Fruit fly (Drosophila melanogaster) whole organism, embryonic: ENCODE results near the gene Pgcl.

Experiments
- B-H1 ChIP-seq: fragments of 200-800 bp; sonication (Bioruptor generic); IDR thresholded peaks from 3 replicates; pipeline ENCODE4 v1.3.6; 2022; ENCODE audit warnings: missing biosample characterization, missing genetic modification characterization
- CG10267 ChIP-seq: fragments of 200-800 bp; sonication (Bioruptor generic); optimal IDR thresholded peaks from 2 replicates; lab custom pipeline; 2018; ENCODE audit warnings: missing biosample characterization, mild to moderate bottlenecking, missing genetic modification characterization, moderate library complexity
- CG14050 ChIP-seq: fragments of 200-800 bp; sonication (Bioruptor generic); IDR thresholded peaks from 3 replicates; pipeline ENCODE4 v1.3.6; 2022; ENCODE audit warnings: missing biosample characterization, missing genetic modification characterization
- CG18011 ChIP-seq: fragments of 200-800 bp; sonication (Bioruptor generic); optimal IDR thresholded peaks from 2 replicates; lab custom pipeline; 2017; ENCODE audit warnings: missing biosample characterization, missing genetic modification characterization, mild to moderate bottlenecking, moderate library complexity, missing genotype
- CG2199 ChIP-seq: fragments of 200-800 bp; sonication (Bioruptor generic); IDR thresholded peaks from 3 replicates; pipeline ENCODE4 v1.3.6; 2022; ENCODE audit warnings: missing biosample characterization, missing genetic modification characterization
- CG2202 ChIP-seq: fragments of 200-800 bp; sonication (Bioruptor generic); optimal IDR thresholded peaks from 2 replicates; lab custom pipeline; 2018; ENCODE audit warnings: missing biosample characterization, mild to moderate bottlenecking, missing genetic modification characterization
- CG4328 ChIP-seq: fragments of 200-800 bp; sonication (Bioruptor generic); optimal IDR thresholded peaks from 3 replicates; lab custom pipeline; 2017; ENCODE audit warnings: missing biosample characterization, missing genetic modification reagents, missing genetic modification characterization
- CG9437 ChIP-seq: fragments of 200-800 bp; sonication (Bioruptor generic); optimal IDR thresholded peaks from 2 replicates; lab custom pipeline; 2018; ENCODE audit warnings: missing biosample characterization, mild to moderate bottlenecking, missing genetic modification characterization
- CkIIα-i1 ChIP-seq: fragments of 200-800 bp; sonication (Bioruptor generic); IDR thresholded peaks from 2 replicates; pipeline ENCODE4 v1.3.6; 2022; ENCODE audit warnings: missing biosample characterization, missing genetic modification characterization
- Dfd ChIP-seq, 2 experiments: fragments of >200 bp; optimal IDR thresholded peaks; 2 replicates each; lab custom pipeline; 2017; ENCODE audit warnings: missing biosample characterization in 2 of 2, missing genetic modification characterization in 2 of 2
- Dp ChIP-seq: fragments of 200-800 bp; sonication (Bioruptor generic); optimal IDR thresholded peaks from 2 replicates; lab custom pipeline; 2018; ENCODE audit warnings: missing biosample characterization, mild to moderate bottlenecking, missing genetic modification characterization, moderate library complexity
- Ets65A ChIP-seq: fragments of 200-800 bp; sonication (Bioruptor generic); peaks from one replicate; lab custom pipeline; 2016; ENCODE audit warnings: missing biosample characterization, missing genetic modification characterization
- GATAe ChIP-seq: fragments of 200-800 bp; sonication (Bioruptor generic); conservative IDR thresholded peaks from 2 replicates; pipeline ENCODE4 v1.3.6; 2022; ENCODE audit warnings: missing biosample characterization, missing genetic modification characterization
- HmgZ ChIP-seq: fragments of 200-800 bp; sonication (Bioruptor generic); optimal IDR thresholded peaks from 2 replicates; lab custom pipeline; 2018; ENCODE audit warnings: missing biosample characterization, mild to moderate bottlenecking, missing genetic modification characterization
- Pdp1 ChIP-seq, 2 experiments: fragments of 200-800 bp; sonication (Bioruptor generic); optimal IDR thresholded peaks; 3 replicates each; lab custom pipeline; 2016; ENCODE audit warnings: missing biosample characterization in 2 of 2, missing genetic modification characterization in 2 of 2, mild to moderate bottlenecking in 1 of 2, moderate library complexity in 1 of 2
- Trl ChIP-seq, 3 experiments: fragments of >200 bp in 2 of 3; fragments of 200-800 bp in 1 of 3; sonication (Bioruptor generic) in 1 of 3; optimal IDR thresholded peaks; 2 replicates in 1 of 3; 3 replicates in 2 of 3; lab custom pipeline; 2016 to 2017; ENCODE audit warnings: missing biosample characterization in 1 of 3, missing genetic modification characterization in 1 of 3
- Xrp1 ChIP-seq: fragments of 200-800 bp; sonication (Bioruptor generic); IDR thresholded peaks from 2 replicates; pipeline ENCODE4 v1.3.6; 2022; ENCODE audit warnings: missing biosample characterization, missing genetic modification characterization
- abd-A ChIP-seq: fragments of 200-800 bp; sonication (Bioruptor generic); optimal IDR thresholded peaks from 3 replicates; lab custom pipeline; 2019; ENCODE audit warnings: missing biosample characterization, mild to moderate bottlenecking, missing genetic modification characterization, moderate library complexity
- cato ChIP-seq: fragments of 200-800 bp; sonication (Bioruptor generic); optimal IDR thresholded peaks from 2 replicates; lab custom pipeline; 2016; ENCODE audit warnings: missing biosample characterization, missing genetic modification characterization, borderline replicate concordance
- corto ChIP-seq: fragments of 200-800 bp; sonication (Bioruptor generic); optimal IDR thresholded peaks from 2 replicates; lab custom pipeline; 2016; ENCODE audit warnings: missing biosample characterization, mild to moderate bottlenecking, missing genetic modification characterization, moderate library complexity
- dm ChIP-seq: fragments of 200-800 bp; sonication (Bioruptor generic); optimal IDR thresholded peaks from 3 replicates; lab custom pipeline; 2016; ENCODE audit warnings: missing biosample characterization, missing genetic modification characterization
- emc ChIP-seq: fragments of 200-800 bp; sonication (Bioruptor generic); optimal IDR thresholded peaks from 2 replicates; lab custom pipeline; 2016; ENCODE audit warnings: missing biosample characterization, missing genetic modification characterization
- gem ChIP-seq: fragments of 200-800 bp; sonication (Bioruptor generic); optimal IDR thresholded peaks from 2 replicates; lab custom pipeline; 2019; ENCODE audit warnings: missing biosample characterization, mild to moderate bottlenecking, missing genetic modification characterization, moderate library complexity
- grn ChIP-seq: fragments of 200-800 bp; sonication (Bioruptor generic); optimal IDR thresholded peaks from 3 replicates; lab custom pipeline; 2017; ENCODE audit warnings: missing biosample characterization, missing genetic modification characterization
- h ChIP-seq: fragments of >200 bp; optimal IDR thresholded peaks from 2 replicates; lab custom pipeline; 2017
- hkb ChIP-seq, 2 experiments: fragments of 200-800 bp in 1 of 2; fragments of >200 bp in 1 of 2; sonication (Bioruptor generic) in 1 of 2; IDR thresholded peaks in 1 of 2; optimal IDR thresholded peaks in 1 of 2; 2 replicates each; pipeline versions ENCODE4 v1.3.6 to Lab custom; 2017 to 2022; ENCODE audit warnings: missing biosample characterization in 1 of 2, missing genetic modification characterization in 1 of 2
- lbe ChIP-seq: fragments of 200-800 bp; sonication (Bioruptor generic); optimal IDR thresholded peaks from 2 replicates; lab custom pipeline; 2016; ENCODE audit warnings: missing biosample characterization, mild to moderate bottlenecking, missing genetic modification characterization
- maf-S ChIP-seq: fragments of 200-800 bp; sonication (Bioruptor generic); optimal IDR thresholded peaks from 2 replicates; lab custom pipeline; 2016; ENCODE audit warnings: missing biosample characterization, missing genetic modification characterization
- nom ChIP-seq: fragments of 200-800 bp; sonication (Bioruptor generic); optimal IDR thresholded peaks from 2 replicates; lab custom pipeline; 2017; ENCODE audit warnings: missing biosample characterization, missing genetic modification characterization, mild to moderate bottlenecking, moderate library complexity, missing genetic modification reagents
- pb ChIP-seq: fragments of 200-800 bp; sonication (Bioruptor generic); optimal IDR thresholded peaks from 3 replicates; lab custom pipeline; 2016; ENCODE audit warnings: missing biosample characterization, missing genetic modification characterization
- pros ChIP-seq: fragments of 200-800 bp; sonication (Bioruptor generic); optimal IDR thresholded peaks from 3 replicates; lab custom pipeline; 2019; ENCODE audit warnings: missing biosample characterization, mild to moderate bottlenecking, missing genetic modification characterization, moderate library complexity
- sens ChIP-seq: fragments of 200-800 bp; sonication (Bioruptor generic); peaks from one replicate; lab custom pipeline; 2016; ENCODE audit warnings: missing biosample characterization, missing genetic modification characterization
- stwl ChIP-seq: fragments of 200-800 bp; sonication (Bioruptor generic); optimal IDR thresholded peaks from 3 replicates; lab custom pipeline; 2018; ENCODE audit warnings: missing biosample characterization, mild to moderate bottlenecking, missing genetic modification characterization, moderate library complexity
- tio ChIP-seq: fragments of 200-800 bp; sonication (Bioruptor generic); optimal IDR thresholded peaks from 2 replicates; lab custom pipeline; 2017; ENCODE audit warnings: missing biosample characterization, missing genetic modification characterization, inconsistent platforms
- zf30C ChIP-seq: fragments of 200-800 bp; sonication (Bioruptor generic); optimal IDR thresholded peaks from 3 replicates; lab custom pipeline; 2018; ENCODE audit warnings: missing biosample characterization, mild to moderate bottlenecking, missing genetic modification characterization

Gene Pgcl

dm6 chrX:446002-446401 is 8.8 kb upstream of the Pgcl start:
- TF ChIP-seq Dp (GFP tag; lab: Kevin White, UChicago), result no peak
- TF ChIP-seq dm, result no peak
- no peak for TF ChIP-seq CG4328 (GFP tag; lab: Kevin White, UChicago)
- TF ChIP-seq Trl (optimal IDR thresholded peaks at IDR 0.05; lab: Kevin White, UChicago), result no peak
- no peak for TF ChIP-seq Trl (GFP tag; optimal IDR thresholded peaks at IDR 0.05; lab: Kevin White, UChicago)
- TF ChIP-seq HmgZ (tag; lab: Kevin White, UChicago), result no peak
- no peak for TF ChIP-seq CG2199
- no peak for TF ChIP-seq CG10267 (tag; lab: Kevin White, UChicago)
- peak; percentile 52 for TF ChIP-seq Ets65A
- TF ChIP-seq nom, result peak; percentile 10
- no peak for TF ChIP-seq Dfd (GFP tag; optimal IDR thresholded peaks at IDR 0.05; lab: Kevin White, UChicago)
- TF ChIP-seq abd-A (tag; lab: Kevin White, UChicago), result no peak

dm6 chrX:443981-444550 is 6.8 kb upstream of the Pgcl start:
- no peak for TF ChIP-seq CkIIα-i1 (GFP tag; lab: Robert Waterston, UW)
- peak; percentile 29 for TF ChIP-seq nom
- TF ChIP-seq sens (GFP tag; lab: Kevin White, UChicago), result peak; percentile 67
- peak; percentile 1 for TF ChIP-seq gem
- TF ChIP-seq lbe, result peak; percentile 22
- peak; percentile 41 for TF ChIP-seq corto (GFP tag; lab: Kevin White, UChicago)
- TF ChIP-seq emc, result no peak
- TF ChIP-seq Xrp1, result peak; percentile 26; the same call in 1 of the 2 replicates

- TF ChIP-seq stwl (tag; lab: Kevin White, UChicago) (no peak), CG2202 (tag; lab: Kevin White, UChicago) (no peak), CG14050 (GFP tag; lab: Robert Waterston, UW) (no peak), zf30C (GFP tag; lab: Kevin White, UChicago) (no peak), tio (GFP tag; lab: Kevin White, UChicago) (no peak)
Observed at dm6 chrX:441295-441694, 4.0 kb upstream of the Pgcl start.

- TF ChIP-seq CG9437 (peak; percentile 63), h (lab: Kevin White, UChicago) (no peak), Pdp1 (GFP tag; optimal IDR thresholded peaks at IDR 0.05; lab: Kevin White, UChicago) (peak in 1 of 2 experiments; percentile 53), grn (GFP tag; lab: Kevin White, UChicago) (no peak), CG18011 (GFP tag; lab: Kevin White, UChicago) (no peak)
- TF ChIP-seq, all 482 proteins: peak for 2
Observed at dm6 chrX:428192-428591, 9.1 kb downstream of the Pgcl start.

dm6 chrX:425524-425923 is 11.7 kb downstream of the Pgcl start:
- TF ChIP-seq B-H1, result no peak
- TF ChIP-seq GATAe, result no peak
- no peak for TF ChIP-seq maf-S (GFP tag; lab: Kevin White, UChicago)
- TF ChIP-seq CG2202 (tag; lab: Kevin White, UChicago), result no peak
- TF ChIP-seq pb (GFP tag; lab: Kevin White, UChicago), result no peak
- no peak for TF ChIP-seq pros
- TF ChIP-seq hkb (optimal IDR thresholded peaks at IDR 0.05; lab: Kevin White, UChicago), result no peak
- no peak for TF ChIP-seq hkb (GFP tag; IDR thresholded peaks at IDR 0.05; lab: Robert Waterston, UW)
- no peak for TF ChIP-seq cato (GFP tag; lab: Kevin White, UChicago)
